Worm (Caenorhabditis elegans): ENCODE data around the gene R02D5.4.

Gene R02D5.4

ce11 chrV:14484582-14484981 lies at the start of gene R02D5.4:
TSS of gene R02D5.4 (minus strand) at chrV:14484682.
- no peak for TF ChIP-seq ceh-45 (GFP tag; IDR thresholded peaks at IDR 0.05)
- TF ChIP-seq ceh-48 (tag; optimal IDR thresholded peaks at IDR 0.05) = no peak
- no peak for TF ChIP-seq lim-6 (tag; optimal IDR thresholded peaks at IDR 0.05)
- no peak for TF ChIP-seq che-1 (tag; optimal IDR thresholded peaks at IDR 0.05)
- no peak for TF ChIP-seq pat-9 (tag; optimal IDR thresholded peaks at IDR 0.05)
- TF ChIP-seq ama-1 (optimal IDR thresholded peaks at IDR 0.05) = no peak
- TF ChIP-seq nhr-11 (tag; optimal IDR thresholded peaks at IDR 0.05) = no peak
- no peak for TF ChIP-seq odd-2 (tag; optimal IDR thresholded peaks at IDR 0.05)
- TF ChIP-seq Y22D7AL.16 (tag; optimal IDR thresholded peaks at IDR 0.05) = no peak
- TF ChIP-seq eyg-1 (tag; optimal IDR thresholded peaks at IDR 0.05) = no peak
- no peak for TF ChIP-seq nfya-1 (tag; optimal IDR thresholded peaks at IDR 0.05)
- no peak for TF ChIP-seq ceh-34 (tag; optimal IDR thresholded peaks at IDR 0.05)

ce11 chrV:14532374-14532773 lies 47.9 kb upstream of the R02D5.4 start:
- TF ChIP-seq hlh-15 (tag; optimal IDR thresholded peaks at IDR 0.05) (no peak), eyg-1 (tag; optimal IDR thresholded peaks at IDR 0.05) (no peak), che-1 (tag; optimal IDR thresholded peaks at IDR 0.05) (no peak), ceh-24 (tag; optimal IDR thresholded peaks at IDR 0.05) (no peak), pat-9 (tag; optimal IDR thresholded peaks at IDR 0.05) (no peak), sox-4 (tag; optimal IDR thresholded peaks at IDR 0.05) (no peak), ceh-22 (tag; optimal IDR thresholded peaks at IDR 0.05) (no peak), odd-2 (tag; optimal IDR thresholded peaks at IDR 0.05) (no peak), F13H6.1 (tag; optimal IDR thresholded peaks at IDR 0.05) (no peak), ceh-34 (tag; optimal IDR thresholded peaks at IDR 0.05) (no peak), pax-1 (tag; optimal IDR thresholded peaks at IDR 0.05) (no peak), gmeb-2 (tag; optimal IDR thresholded peaks at IDR 0.05) (no peak), ets-4 (tag; optimal IDR thresholded peaks at IDR 0.05) (no peak), ztf-16 (tag; optimal IDR thresholded peaks at IDR 0.05) (no peak), nhr-232 (tag; optimal IDR thresholded peaks at IDR 0.05) (no peak), hlh-13 (GFP tag; optimal IDR thresholded peaks at IDR 0.05) (no peak), hlh-30 (tag; optimal IDR thresholded peaks at IDR 0.05; ENCODE audit: insufficient read depth) (no peak)

ce11 chrV:14530813-14531212 lies 46.3 kb upstream of the R02D5.4 start, which contains the start of gene kcnl-4:
TSS of gene kcnl-4 (plus strand) at chrV:14531113.
- TF ChIP-seq hlh-13 (GFP tag; optimal IDR thresholded peaks at IDR 0.05) (no peak), unc-55 (GFP tag; optimal IDR thresholded peaks at IDR 0.05) (no peak), ref-2 (tag; optimal IDR thresholded peaks at IDR 0.05) (no peak), odd-2 (tag; optimal IDR thresholded peaks at IDR 0.05) (no peak)

ce11 chrV:14527210-14527609 lies 42.7 kb upstream of the R02D5.4 start:
- TF ChIP-seq unc-3 (GFP tag; conservative IDR thresholded peaks at IDR 0.05) = no peak
- no peak for TF ChIP-seq unc-3 (tag; optimal IDR thresholded peaks at IDR 0.05)
- TF ChIP-seq unc-42 (tag; optimal IDR thresholded peaks at IDR 0.05) = peak; percentile 65

- no peak for TF ChIP-seq K09A11.1 (tag; optimal IDR thresholded peaks at IDR 0.05; ENCODE audit: insufficient read depth)
- TF ChIP-seq unc-86 (tag; optimal IDR thresholded peaks at IDR 0.05) = no peak
- TF ChIP-seq ceh-22 (tag; optimal IDR thresholded peaks at IDR 0.05) = no peak
- TF ChIP-seq ceh-30 (tag; optimal IDR thresholded peaks at IDR 0.05) = no peak
- TF ChIP-seq ahr-1 (tag; optimal IDR thresholded peaks at IDR 0.05) = no peak
- no peak for TF ChIP-seq elt-4 (tag; optimal IDR thresholded peaks at IDR 0.05)
- no peak for TF ChIP-seq elt-2 (tag; optimal IDR thresholded peaks at IDR 0.05)
These were observed 40.6 kb upstream of the R02D5.4 start, which contains the start of gene hda-1 for ce11 chrV:14525089-14525488. TSS of gene hda-1 (plus strand) at chrV:14525389.

Data from whole organism, late embryonic.